Worm (Caenorhabditis elegans) whole organism, L1 larva: ENCODE measurements around the gene plr-1.

Experiments used
- egl-27 ChIP-seq, 2 experiments: fragments of 150-350 bp in 1 of 2; sonication (generic microtip); optimal IDR thresholded peaks; 3 replicates each; lab custom pipeline; 2017 to 2018; ENCODE audit warnings: missing biosample characterization in 2 of 2, missing genetic modification characterization in 2 of 2, missing genetic modification reagents in 2 of 2
- nhr-71 ChIP-seq: sonication (generic microtip); optimal IDR thresholded peaks from 2 replicates; lab custom pipeline; 2016; ENCODE audit warnings: mild to moderate bottlenecking, missing genetic modification characterization, moderate library complexity, missing compliant biosample characterization

ce11 chrIII:11472861-11473260, 16.2 kb downstream of the plr-1 start:
- TF ChIP-seq egl-27 (tag; optimal IDR thresholded peaks at IDR 0.05; lab: Kevin White, UChicago) = no peak
- no peak for TF ChIP-seq nhr-71 (tag; lab: Kevin White, UChicago)
